Worm (Caenorhabditis elegans): ENCODE results near the gene srv-7.

- TF ChIP-seq nhr-111 (GFP tag; optimal IDR thresholded peaks at IDR 0.05) (no peak), ztf-11 (tag; optimal IDR thresholded peaks at IDR 0.05) (no peak), jun-1 (tag; optimal IDR thresholded peaks at IDR 0.05) (no peak), unc-62 (GFP tag; optimal IDR thresholded peaks at IDR 0.05 in 1 of 2) (peak in 1 of 2 experiments; percentile 80), unc-62 (tag; optimal IDR thresholded peaks at IDR 0.05) (no peak), lsy-2 (tag; optimal IDR thresholded peaks at IDR 0.05) (no peak), mep-1 (tag; optimal IDR thresholded peaks at IDR 0.05) (no peak), tag-97 (GFP tag; IDR thresholded peaks at IDR 0.05) (no peak), ZK546.5 (tag; optimal IDR thresholded peaks at IDR 0.05) (no peak), dmd-8 (GFP tag; IDR thresholded peaks at IDR 0.05) (no peak), daf-12 (tag; optimal IDR thresholded peaks at IDR 0.05) (no peak), lir-3 (tag; optimal IDR thresholded peaks at IDR 0.05) (no peak), ceh-82 (tag; optimal IDR thresholded peaks at IDR 0.05) (no peak), lin-39 (tag; optimal IDR thresholded peaks at IDR 0.05) (no peak), zip-2 (tag; optimal IDR thresholded peaks at IDR 0.05) (no peak)
Observed at ce11 chrX:5692099-5692498, 44.3 kb upstream of the srv-7 start, which contains the start of gene W01C8.1.
